Fruit fly (Drosophila melanogaster): ENCODE measurements around the gene idc.

dm6 chr3R:19999474-19999873 lies 32.1 kb upstream of the idc start:
- TF ChIP-seq psq (optimal IDR thresholded peaks at IDR 0.05) (no peak), ttk (optimal IDR thresholded peaks at IDR 0.05) (no peak), insv (optimal IDR thresholded peaks at IDR 0.05) (no peak), Sin3A (optimal IDR thresholded peaks at IDR 0.05) (no peak), h (optimal IDR thresholded peaks at IDR 0.05) (no peak)

Measured in Kc167 (cell line).